Worm (Caenorhabditis elegans) whole organism, L4/young adult: Measurements from ENCODE around the gene C10G8.8.

Source experiments
- W03F9.2 ChIP-seq: fragments of 150-350 bp; optimal IDR thresholded peaks from 2 replicates; lab custom pipeline; 2014; ENCODE audit warnings: missing biosample characterization, missing genetic modification characterization
- dao-5 ChIP-seq: sonication (generic microtip); optimal IDR thresholded peaks from 2 replicates; lab custom pipeline; 2016; ENCODE audit warnings: missing genotype, missing genetic modification characterization, moderate library complexity, missing compliant biosample characterization

ce11 chrV:5304366-5304765 lies 23.8 kb downstream of the C10G8.8 start:
- TF ChIP-seq dao-5 (tag; lab: Kevin White, UChicago) (no peak), W03F9.2 (tag; lab: Kevin White, UChicago) (no peak)
